Fruit fly (Drosophila melanogaster) whole organism: Measurements from ENCODE around the gene Sbat.
A peak's percentile ranks its signal among the peaks of the same experiment; 100 is the strongest.

Source experiments
- CG8478 ChIP-seq: fragments of >200 bp; optimal IDR thresholded peaks from 2 replicates; lab custom pipeline; 2018; ENCODE audit warnings: inconsistent platforms
- Dll ChIP-seq: fragments of >200 bp; optimal IDR thresholded peaks from 2 replicates; lab custom pipeline; 2017
- EcR ChIP-seq, 2 experiments: fragments of >200 bp; optimal IDR thresholded peaks; 2 replicates each; lab custom pipeline; 2017; ENCODE audit warnings: missing biosample characterization in 2 of 2, missing genetic modification characterization in 2 of 2, missing genetic modification reagents in 2 of 2
- pan ChIP-seq: fragments of >200 bp; optimal IDR thresholded peaks from 2 replicates; lab custom pipeline; 2017
- psq ChIP-seq: fragments of >200 bp; optimal IDR thresholded peaks from 2 replicates; lab custom pipeline; 2017
- usp ChIP-seq: fragments of >200 bp; optimal IDR thresholded peaks from 2 replicates; lab custom pipeline; 2017; ENCODE audit warnings: missing biosample characterization, missing genetic modification characterization, mixed read lengths

Sbat gene

DNA sequence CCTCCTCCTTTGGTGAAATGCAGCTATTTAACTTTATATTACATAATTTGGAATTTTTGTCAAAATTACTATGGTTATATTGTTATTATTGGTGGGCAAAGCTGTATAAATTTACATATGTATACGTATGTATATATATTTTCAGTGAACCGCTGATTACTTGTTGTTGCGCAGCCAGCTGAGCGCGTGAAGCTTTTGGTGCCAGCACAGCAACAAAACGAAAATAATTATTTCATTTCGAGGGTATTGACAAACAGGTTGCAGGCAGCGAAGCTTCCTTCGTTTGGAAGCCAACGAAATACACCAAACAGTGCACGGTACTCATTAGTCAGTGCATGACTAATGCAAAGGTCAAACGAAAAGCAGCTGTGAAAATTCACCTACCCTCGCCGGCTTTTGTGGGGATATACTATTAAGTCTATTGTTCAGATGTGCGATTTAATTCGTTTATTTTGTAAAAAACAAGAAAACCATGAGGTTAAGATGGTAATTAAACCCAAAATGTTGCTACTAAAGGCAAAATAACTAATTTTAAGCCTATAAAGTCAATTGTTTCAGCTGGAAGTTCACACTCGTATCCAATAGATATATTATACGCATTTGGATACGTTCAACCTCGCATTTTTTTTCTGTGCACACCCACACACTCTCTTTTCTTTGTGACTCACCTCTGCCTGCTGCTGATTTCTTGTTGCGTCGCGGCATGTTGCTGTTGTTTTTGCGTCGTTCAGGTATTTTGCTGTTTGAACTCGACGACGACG is 5.0 kb upstream of the Sbat start:
- TF ChIP-seq usp (GFP tag; lab: Kevin White, UChicago) (no peak), psq (no peak), CG8478 (no peak), pan (lab: Kevin White, UChicago) (no peak), EcR (GFP tag; optimal IDR thresholded peaks at IDR 0.05; lab: Kevin White, UChicago) (no peak), Dll (lab: Kevin White, UChicago) (no peak)

DNA sequence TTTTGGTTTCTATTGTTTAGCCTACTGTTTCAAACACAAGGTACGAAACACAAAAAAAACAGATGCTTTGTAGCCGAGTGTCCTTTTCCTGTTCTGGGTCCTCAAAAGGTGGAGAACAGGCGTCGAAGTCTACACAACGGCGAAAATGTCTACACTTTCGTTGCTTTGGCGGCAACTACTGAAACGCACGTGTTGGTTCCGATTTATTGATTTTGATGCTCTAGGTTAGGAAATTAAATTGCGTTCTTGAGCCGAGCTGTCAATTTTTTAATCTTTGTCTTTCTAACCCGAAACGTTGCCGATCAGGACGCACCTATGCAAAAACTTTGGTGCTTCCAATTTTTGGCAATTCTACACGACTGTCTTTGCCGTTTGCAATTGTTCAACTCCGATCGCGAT is 4.4 kb upstream of the Sbat start:
- no peak for TF ChIP-seq usp (GFP tag; lab: Kevin White, UChicago)
- TF ChIP-seq psq, result no peak
- TF ChIP-seq CG8478, result no peak
- no peak for TF ChIP-seq Dll (lab: Kevin White, UChicago)
- no peak for TF ChIP-seq EcR (GFP tag; optimal IDR thresholded peaks at IDR 0.05; lab: Kevin White, UChicago)
- no peak for TF ChIP-seq pan (lab: Kevin White, UChicago)

DNA sequence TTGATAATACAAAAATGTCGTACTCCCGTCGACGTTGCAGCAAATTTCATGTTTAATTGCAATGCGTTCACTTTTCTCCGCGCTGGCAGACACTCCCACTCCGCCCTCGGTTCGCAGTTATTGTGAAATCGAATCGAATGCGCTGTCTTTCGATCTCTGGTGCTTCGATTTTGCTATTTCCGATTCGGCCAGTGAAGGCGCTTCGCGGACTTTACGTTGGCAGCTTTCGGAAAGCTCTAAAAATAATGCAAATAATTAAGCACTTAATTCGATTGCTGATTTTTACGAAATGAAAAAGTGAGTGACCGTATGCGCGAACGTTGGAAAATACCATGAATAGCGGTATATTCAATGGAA is 4.0 kb upstream of the Sbat start, which contains the start of gene Ifrd1:
TSS of gene Ifrd1 (minus strand) at position 305 of the 357 bp plus-strand sequence.
- no peak for TF ChIP-seq usp (GFP tag; lab: Kevin White, UChicago)
- no peak for TF ChIP-seq psq
- TF ChIP-seq EcR (GFP tag; optimal IDR thresholded peaks at IDR 0.05; lab: Kevin White, UChicago), result no peak
- TF ChIP-seq Dll (lab: Kevin White, UChicago), result no peak
- TF ChIP-seq pan (lab: Kevin White, UChicago), result no peak
- no peak for TF ChIP-seq CG8478

DNA sequence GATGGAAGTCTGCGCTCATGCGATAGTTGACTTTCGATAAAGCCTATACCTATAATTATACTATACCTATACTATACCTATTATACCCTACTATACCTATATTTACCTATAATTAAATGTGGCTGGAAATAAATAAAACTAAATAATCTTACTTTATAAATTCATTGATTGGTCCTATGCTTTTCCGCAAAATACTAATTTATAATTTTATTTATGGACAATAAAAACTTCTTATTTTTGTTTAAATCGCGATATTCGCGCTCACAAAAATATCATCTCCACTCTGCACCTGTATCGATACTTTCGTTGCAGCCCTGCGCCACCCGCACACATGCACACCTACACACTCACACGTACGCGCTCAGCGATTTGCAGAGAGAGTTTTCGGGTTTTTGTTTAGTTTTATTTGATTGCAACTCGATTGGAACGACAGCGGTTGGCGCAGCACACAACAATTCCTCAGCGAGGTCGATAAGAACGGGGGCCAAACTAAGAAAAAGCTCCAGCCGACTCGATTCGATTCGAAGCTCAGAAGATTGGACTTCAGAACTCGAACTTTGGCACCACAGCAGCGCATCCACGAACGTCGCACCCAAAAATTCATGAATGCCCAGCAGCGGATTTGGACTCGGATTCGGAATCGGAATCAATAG is 3.5 kb upstream of the Sbat start, which contains the start of gene CG8814:
TSS of gene CG8814 (plus strand) at position 349 of the 653 bp plus-strand sequence.
- no peak for TF ChIP-seq psq
- TF ChIP-seq Dll (lab: Kevin White, UChicago), result no peak

DNA sequence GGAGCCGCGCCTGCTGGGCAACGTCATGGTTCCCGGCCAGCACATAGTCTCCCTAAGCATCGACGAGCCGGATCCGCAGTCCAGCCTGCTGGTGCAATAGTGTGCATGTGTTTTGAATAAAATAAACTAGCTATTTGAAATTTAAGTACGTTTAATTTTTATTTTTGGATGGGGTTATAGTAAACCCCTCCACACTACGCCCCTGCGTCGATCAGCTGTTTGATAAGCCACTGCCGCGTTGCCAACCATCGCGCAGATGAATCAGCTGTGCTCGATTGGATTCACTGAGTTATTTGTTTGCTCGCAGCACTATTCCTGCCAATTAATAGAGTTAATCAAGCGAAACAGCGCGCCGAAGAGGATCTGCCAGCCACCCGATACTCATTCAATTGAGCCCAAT is 715 bp downstream of the Sbat start, which contains the start of gene RabGGTb:
TSS of gene RabGGTb (plus strand) at position 254 of the 400 bp plus-strand sequence.
- TF ChIP-seq psq (no peak), usp (GFP tag; lab: Kevin White, UChicago) (no peak), EcR (GFP tag; optimal IDR thresholded peaks at IDR 0.05; lab: Kevin White, UChicago) (no peak), Dll (lab: Kevin White, UChicago) (no peak)

DNA sequence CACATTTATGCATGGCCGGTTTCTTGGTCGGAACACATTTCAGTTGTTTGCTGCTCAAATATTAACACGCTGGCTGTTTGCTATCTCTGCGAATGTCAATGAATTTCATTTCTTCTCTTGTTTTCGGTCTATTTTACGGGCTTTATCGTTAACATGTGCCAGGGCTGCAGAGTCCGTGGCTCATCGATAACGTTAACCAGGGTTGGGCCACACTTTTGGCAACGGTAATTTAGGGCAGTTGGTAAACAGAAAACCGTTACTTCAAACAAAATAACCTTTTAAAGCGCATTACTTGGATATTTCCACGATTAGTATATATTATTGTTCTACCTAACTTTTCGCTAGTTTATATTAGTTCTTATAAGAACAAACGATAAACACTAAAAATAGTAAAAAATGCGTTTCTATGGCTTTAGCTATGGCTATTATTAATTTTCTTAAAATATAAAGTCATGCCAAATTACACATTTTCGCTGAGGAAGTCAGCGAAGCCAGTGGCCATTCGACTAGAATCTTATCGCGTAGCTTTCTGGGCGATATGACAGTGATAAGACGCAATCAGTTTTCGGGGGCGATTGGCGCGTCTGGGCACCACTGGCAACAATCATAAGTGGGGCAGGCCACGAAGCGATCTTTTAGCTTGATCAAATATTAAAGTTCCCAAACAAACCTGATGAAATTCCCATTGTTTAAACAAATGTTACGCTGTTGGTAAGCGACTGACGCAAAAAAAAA is 5.0 kb downstream of the Sbat start:
- TF ChIP-seq pan (lab: Kevin White, UChicago) (no peak), EcR (GFP tag; optimal IDR thresholded peaks at IDR 0.05; lab: Kevin White, UChicago) (no peak), usp (GFP tag; lab: Kevin White, UChicago) (no peak), Dll (lab: Kevin White, UChicago) (no peak), psq (no peak), CG8478 (no peak)

DNA sequence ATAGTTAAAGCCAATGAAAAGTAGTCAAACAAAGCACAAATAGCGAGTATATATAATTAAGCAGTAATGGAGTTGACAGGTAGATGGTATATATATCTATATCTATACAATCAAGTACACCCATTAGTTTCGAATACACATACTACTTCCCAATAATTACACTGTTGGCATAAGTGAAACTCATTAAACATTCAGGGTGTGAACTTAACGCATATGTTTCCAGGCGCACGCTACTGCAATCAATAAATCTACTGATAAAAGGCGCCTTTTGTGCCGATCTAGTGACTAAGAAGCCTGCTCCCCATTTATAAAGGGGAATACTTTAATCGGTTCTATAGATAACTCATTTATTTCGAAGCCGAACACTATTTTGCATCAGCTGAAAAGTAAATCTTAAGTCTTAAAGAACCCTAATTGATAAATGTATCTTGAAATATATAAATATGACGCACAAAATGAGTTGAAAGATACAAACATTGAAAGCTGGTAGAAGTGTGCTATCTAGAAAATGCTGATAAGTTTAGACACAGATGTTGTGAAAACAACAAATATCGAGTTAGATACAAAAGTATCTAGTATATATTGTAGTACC is 5.7 kb downstream of the Sbat start:
- no peak for TF ChIP-seq EcR (GFP tag; optimal IDR thresholded peaks at IDR 0.05; lab: Kevin White, UChicago)
- TF ChIP-seq CG8478, result no peak
- TF ChIP-seq usp (GFP tag; lab: Kevin White, UChicago), result no peak
- no peak for TF ChIP-seq Dll (lab: Kevin White, UChicago)
- no peak for TF ChIP-seq psq
- no peak for TF ChIP-seq pan (lab: Kevin White, UChicago)

DNA sequence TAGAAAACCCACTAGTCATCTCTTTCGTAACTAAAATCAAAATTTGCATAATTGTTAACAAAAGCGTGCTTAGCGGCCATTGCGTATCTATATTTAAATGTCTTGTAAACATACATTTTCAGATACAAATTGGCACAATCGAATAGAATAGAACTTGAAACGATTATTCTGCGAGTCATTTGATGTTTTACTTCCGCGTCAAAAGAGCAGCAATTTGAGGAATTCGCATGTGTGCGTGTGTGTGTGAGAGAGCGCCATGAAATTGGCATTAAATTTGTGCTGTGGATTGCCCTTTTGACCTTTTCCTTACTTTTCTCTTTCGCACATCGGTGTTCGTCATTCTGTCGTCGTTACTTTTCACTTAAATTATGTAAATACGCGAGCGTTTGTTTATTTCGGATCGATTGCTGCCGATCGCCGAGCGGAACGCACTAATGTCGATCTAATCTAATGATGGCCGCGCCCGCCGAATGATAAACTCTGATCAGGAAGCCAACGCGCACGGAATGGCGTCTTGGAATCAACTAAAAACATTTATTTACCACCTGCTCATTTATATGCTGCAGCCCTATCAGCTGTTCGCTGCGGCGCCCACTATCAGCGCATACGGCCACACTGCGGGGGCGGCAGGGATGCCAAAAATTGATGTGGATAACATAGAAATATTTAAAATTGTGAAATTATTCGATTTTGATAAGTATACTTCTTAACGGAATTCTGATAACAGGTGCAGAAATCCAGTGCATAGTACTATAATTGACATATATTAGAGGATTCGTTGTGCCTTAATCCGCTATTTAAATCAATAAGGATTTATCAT is 6.7 kb downstream of the Sbat start:
- no peak for TF ChIP-seq EcR (GFP tag; optimal IDR thresholded peaks at IDR 0.05; lab: Kevin White, UChicago)
- no peak for TF ChIP-seq psq
- TF ChIP-seq pan (lab: Kevin White, UChicago), result no peak
- no peak for TF ChIP-seq CG8478
- TF ChIP-seq usp (GFP tag; lab: Kevin White, UChicago), result no peak
- TF ChIP-seq Dll (lab: Kevin White, UChicago), result no peak

DNA sequence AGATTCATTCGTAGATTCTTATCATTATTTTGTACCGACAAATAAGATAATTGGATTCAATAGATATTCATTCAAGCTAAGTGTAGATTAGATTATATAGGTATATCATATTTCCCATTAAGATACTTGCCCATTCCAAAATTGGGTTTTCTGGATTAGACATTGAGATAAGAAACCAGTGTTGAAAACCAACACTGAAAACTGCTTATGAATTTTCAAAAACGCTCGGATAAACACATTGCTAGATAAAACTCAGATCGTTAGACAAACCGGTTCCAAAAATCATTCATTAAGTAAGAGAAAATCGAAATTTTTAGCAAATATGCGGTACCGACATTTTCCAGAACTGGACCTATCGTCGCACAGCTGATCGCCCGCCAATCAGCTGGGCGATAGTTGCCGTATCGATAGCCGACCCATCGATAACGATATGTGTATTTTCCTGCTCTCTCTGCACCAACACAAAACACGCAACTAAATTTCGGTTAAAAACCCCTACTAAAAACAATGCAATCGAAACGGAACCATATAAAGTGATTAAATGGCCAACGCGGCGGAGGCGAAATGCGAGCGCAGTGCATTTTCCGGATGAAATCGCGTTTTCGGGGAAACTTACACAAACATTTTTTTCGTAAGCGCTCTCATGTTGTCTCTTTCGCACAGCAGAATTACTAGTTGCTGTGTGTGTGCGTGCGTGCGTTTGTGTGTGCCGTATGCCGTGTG is 7.5 kb downstream of the Sbat start, which contains the start of the genes NTPase and lilli:
TSS of gene NTPase (minus strand) at position 348 of the 723 bp plus-strand sequence.
TSS of gene lilli (plus strand) at position 427 of the 723 bp plus-strand sequence.
- no peak for TF ChIP-seq psq
- no peak for TF ChIP-seq CG8478
- no peak for TF ChIP-seq EcR (GFP tag; optimal IDR thresholded peaks at IDR 0.05; lab: Kevin White, UChicago)
- no peak for TF ChIP-seq usp (GFP tag; lab: Kevin White, UChicago)
- TF ChIP-seq pan (lab: Kevin White, UChicago), result no peak
- TF ChIP-seq Dll (lab: Kevin White, UChicago), result no peak

DNA sequence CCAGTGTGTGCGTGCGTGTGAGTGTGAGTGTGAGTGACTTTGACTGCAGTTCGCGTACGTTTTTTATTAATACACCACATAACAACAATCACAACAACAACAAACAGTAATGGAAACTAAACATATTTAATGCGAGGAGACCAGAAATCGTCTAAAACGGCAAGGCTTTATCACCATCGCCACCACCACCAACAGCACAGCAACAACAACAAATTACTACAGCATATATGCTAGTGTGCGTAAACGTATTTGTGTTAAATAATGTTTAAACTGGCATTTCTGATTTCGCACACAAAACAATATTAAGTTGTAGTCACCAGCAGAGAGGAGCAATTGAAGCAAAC is 8.1 kb downstream of the Sbat start:
- TF ChIP-seq usp (GFP tag; lab: Kevin White, UChicago), result no peak
- peak; percentile 67 for TF ChIP-seq CG8478
